Fruit fly (Drosophila melanogaster) whole organism, embryonic: Measurements from ENCODE around the gene CAH7.

ENCODE experiments used
- Ada2b ChIP-seq: fragments of 200-800 bp; sonication (Bioruptor generic); IDR thresholded peaks from 2 replicates; pipeline ENCODE4 v1.3.6; 2022; ENCODE audit warnings: missing biosample characterization, missing genetic modification characterization
- Bdp1 ChIP-seq: fragments of 200-800 bp; sonication (Bioruptor generic); optimal IDR thresholded peaks from 3 replicates; lab custom pipeline; 2016; ENCODE audit warnings: missing biosample characterization, missing genetic modification characterization
- Blimp-1 ChIP-seq: fragments of 200-800 bp; sonication (Bioruptor generic); optimal IDR thresholded peaks from 3 replicates; lab custom pipeline; 2018; ENCODE audit warnings: missing biosample characterization, missing genetic modification characterization, mild to moderate bottlenecking, moderate library complexity, missing genetic modification reagents
- CG1024 ChIP-seq: fragments of 200-800 bp; sonication (Bioruptor generic); IDR thresholded peaks from 2 replicates; pipeline ENCODE4 v1.3.6; 2022; ENCODE audit warnings: missing biosample characterization, missing genetic modification characterization
- CG10959 ChIP-seq: fragments of 200-800 bp; sonication (Bioruptor generic); IDR thresholded peaks from 2 replicates; pipeline ENCODE4 v1.3.6; 2022; ENCODE audit warnings: missing biosample characterization, missing genetic modification characterization
- CG13894 ChIP-seq: fragments of 200-800 bp; sonication (Bioruptor generic); optimal IDR thresholded peaks from 3 replicates; lab custom pipeline; 2018; ENCODE audit warnings: missing biosample characterization, mild to moderate bottlenecking, missing genetic modification characterization, moderate library complexity
- CG14860 ChIP-seq: fragments of 200-800 bp; sonication (Bioruptor generic); IDR thresholded peaks from 3 replicates; pipeline ENCODE4 v1.3.6; 2022; ENCODE audit warnings: missing biosample characterization, missing genetic modification characterization; ENCODE audit not compliant: partially characterized antibody
- CG17802 ChIP-seq: fragments of 200-800 bp; sonication (Bioruptor generic); optimal IDR thresholded peaks from 2 replicates; lab custom pipeline; 2018; ENCODE audit warnings: missing biosample characterization, mild to moderate bottlenecking, missing genetic modification characterization, moderate library complexity
- CG2678 ChIP-seq: fragments of 200-800 bp; sonication (Bioruptor generic); optimal IDR thresholded peaks from 3 replicates; lab custom pipeline; 2019; ENCODE audit warnings: missing biosample characterization, mild to moderate bottlenecking, missing genetic modification characterization, moderate library complexity
- CG2875 ChIP-seq: fragments of 200-800 bp; sonication (Bioruptor generic); optimal IDR thresholded peaks from 2 replicates; lab custom pipeline; 2017; ENCODE audit warnings: missing biosample characterization, mild to moderate bottlenecking, missing genetic modification characterization, missing genetic modification reagents
- CG3281 ChIP-seq: fragments of 200-800 bp; sonication (Bioruptor generic); optimal IDR thresholded peaks from 3 replicates; lab custom pipeline; 2017; ENCODE audit warnings: missing biosample characterization, mild to moderate bottlenecking, missing genetic modification characterization
- CG3407 ChIP-seq: fragments of 200-800 bp; sonication (Bioruptor generic); optimal IDR thresholded peaks from 2 replicates; lab custom pipeline; 2018; ENCODE audit warnings: missing biosample characterization, mild to moderate bottlenecking, missing genetic modification characterization
- CG42726 ChIP-seq: fragments of 200-800 bp; sonication (Bioruptor generic); IDR thresholded peaks from 2 replicates; pipeline ENCODE4 v1.3.6; 2022; ENCODE audit warnings: missing biosample characterization, missing genetic modification characterization; ENCODE audit not compliant: partially characterized antibody
- CG4707 ChIP-seq: fragments of 200-800 bp; sonication (Bioruptor generic); optimal IDR thresholded peaks from 2 replicates; lab custom pipeline; 2018; ENCODE audit warnings: missing biosample characterization, mild to moderate bottlenecking, missing genetic modification characterization, moderate library complexity
- CG4730 ChIP-seq: fragments of 200-800 bp; sonication (Bioruptor generic); IDR thresholded peaks from 2 replicates; pipeline ENCODE4 v1.3.6; 2022; ENCODE audit warnings: missing biosample characterization, missing genetic modification characterization
- CG5953 ChIP-seq: fragments of 200-800 bp; sonication (Bioruptor generic); IDR thresholded peaks from 2 replicates; pipeline ENCODE4 v1.3.6; 2022; ENCODE audit warnings: missing biosample characterization, missing genetic modification characterization
- CkIIα-i1 ChIP-seq: fragments of 200-800 bp; sonication (Bioruptor generic); IDR thresholded peaks from 2 replicates; pipeline ENCODE4 v1.3.6; 2022; ENCODE audit warnings: missing biosample characterization, missing genetic modification characterization
- Dek ChIP-seq: fragments of 200-800 bp; sonication (Bioruptor generic); optimal IDR thresholded peaks from 3 replicates; lab custom pipeline; 2019; ENCODE audit warnings: missing biosample characterization, mild to moderate bottlenecking, missing genetic modification characterization, moderate library complexity
- Dip3 ChIP-seq: fragments of 200-800 bp; sonication (Bioruptor generic); optimal IDR thresholded peaks from 3 replicates; lab custom pipeline; 2016; ENCODE audit warnings: missing biosample characterization, missing genetic modification characterization
- Dll ChIP-seq: fragments of 200-800 bp; sonication (Bioruptor generic); IDR thresholded peaks from 4 replicates; pipeline ENCODE4 v1.3.6; 2022; ENCODE audit warnings: missing biosample characterization, missing genetic modification characterization; ENCODE audit not compliant: partially characterized antibody
- Doc2 ChIP-seq: fragments of 200-800 bp; sonication (Bioruptor generic); IDR thresholded peaks from 2 replicates; pipeline ENCODE4 v1.3.6; 2022; ENCODE audit warnings: missing biosample characterization, missing genetic modification characterization
- ERR ChIP-seq: fragments of 200-800 bp; sonication (Bioruptor generic); optimal IDR thresholded peaks from 2 replicates; lab custom pipeline; 2016; ENCODE audit warnings: missing biosample characterization, missing genetic modification characterization
- Elba2 ChIP-seq: fragments of 200-800 bp; sonication (Bioruptor generic); optimal IDR thresholded peaks from 3 replicates; lab custom pipeline; 2016; ENCODE audit warnings: missing biosample characterization, missing genetic modification characterization
- Fer1 ChIP-seq: fragments of 200-800 bp; sonication (Bioruptor generic); optimal IDR thresholded peaks from 2 replicates; lab custom pipeline; 2017; ENCODE audit warnings: missing biosample characterization, mild to moderate bottlenecking, missing genetic modification characterization
- GATAe ChIP-seq: fragments of 200-800 bp; sonication (Bioruptor generic); conservative IDR thresholded peaks from 2 replicates; pipeline ENCODE4 v1.3.6; 2022; ENCODE audit warnings: missing biosample characterization, missing genetic modification characterization
- HmgD ChIP-seq: fragments of 200-800 bp; sonication (Bioruptor generic); optimal IDR thresholded peaks from 3 replicates; lab custom pipeline; 2016; ENCODE audit warnings: missing biosample characterization, missing genetic modification characterization
- Hr51 ChIP-seq, 2 experiments: fragments of 200-800 bp; sonication (Bioruptor generic); optimal IDR thresholded peaks; 2 replicates in 1 of 2; 3 replicates in 1 of 2; lab custom pipeline; 2016 to 2018; ENCODE audit warnings: missing biosample characterization in 2 of 2, missing genetic modification characterization in 2 of 2, mild to moderate bottlenecking in 1 of 2, moderate library complexity in 1 of 2
- Lim3 ChIP-seq: fragments of 200-800 bp; sonication (Bioruptor generic); IDR thresholded peaks from 2 replicates; pipeline ENCODE4 v1.3.6; 2022; ENCODE audit warnings: missing biosample characterization, missing genetic modification characterization
- Med ChIP-seq: fragments of 200-800 bp; sonication (Bioruptor generic); peaks from one replicate; lab custom pipeline; 2016; ENCODE audit warnings: missing biosample characterization, missing genetic modification characterization, mild to moderate bottlenecking, inconsistent platforms, moderate library complexity
- Poxn ChIP-seq: fragments of 200-800 bp; sonication (Bioruptor generic); IDR thresholded peaks from 2 replicates; pipeline ENCODE4 v1.3.6; 2022; ENCODE audit warnings: missing biosample characterization, missing genetic modification characterization
- Tbp ChIP-seq: fragments of >200 bp; optimal IDR thresholded peaks from 2 replicates; lab custom pipeline; 2018; ENCODE audit warnings: missing biosample characterization, missing genetic modification characterization
- Vsx1 ChIP-seq: fragments of 200-800 bp; sonication (Bioruptor generic); optimal IDR thresholded peaks from 2 replicates; lab custom pipeline; 2017; ENCODE audit warnings: missing biosample characterization, mild to moderate bottlenecking, missing genetic modification characterization, missing genetic modification reagents
- Xbp1 ChIP-seq: fragments of 200-800 bp; sonication (Bioruptor generic); optimal IDR thresholded peaks from 3 replicates; lab custom pipeline; 2016; ENCODE audit warnings: missing biosample characterization, mild to moderate bottlenecking, missing genetic modification characterization
- Xrp1 ChIP-seq: fragments of 200-800 bp; sonication (Bioruptor generic); IDR thresholded peaks from 2 replicates; pipeline ENCODE4 v1.3.6; 2022; ENCODE audit warnings: missing biosample characterization, missing genetic modification characterization
- bsh ChIP-seq, 2 experiments: fragments of 200-800 bp; sonication (Bioruptor generic); optimal IDR thresholded peaks; 2 replicates each; lab custom pipeline; 2017 to 2018; ENCODE audit warnings: mild to moderate bottlenecking in 2 of 2, missing biosample characterization in 2 of 2, missing genetic modification characterization in 2 of 2, moderate library complexity in 1 of 2
- ci ChIP-seq: fragments of 200-800 bp; sonication (Bioruptor generic); IDR thresholded peaks from 3 replicates; pipeline ENCODE4 v1.3.6; 2022; ENCODE audit warnings: missing biosample characterization, missing genetic modification characterization
- fd3F ChIP-seq: fragments of 200-800 bp; sonication (Bioruptor generic); optimal IDR thresholded peaks from 2 replicates; lab custom pipeline; 2018; ENCODE audit warnings: missing biosample characterization, mild to moderate bottlenecking, missing genetic modification characterization, moderate library complexity
- gfzf ChIP-seq: fragments of 200-800 bp; sonication (Bioruptor generic); optimal IDR thresholded peaks from 2 replicates; lab custom pipeline; 2016; ENCODE audit warnings: missing biosample characterization, mild to moderate bottlenecking, missing genetic modification characterization, moderate library complexity
- gsb ChIP-seq: fragments of 200-800 bp; sonication (Bioruptor generic); IDR thresholded peaks from 2 replicates; pipeline ENCODE4 v1.3.6; 2022; ENCODE audit warnings: missing biosample characterization, missing genetic modification characterization
- hbn ChIP-seq: fragments of 200-800 bp; sonication (Bioruptor generic); IDR thresholded peaks from 2 replicates; pipeline ENCODE4 v1.3.6; 2022; ENCODE audit warnings: missing biosample characterization, missing genetic modification characterization; ENCODE audit not compliant: partially characterized antibody
- hkb ChIP-seq, 2 experiments: fragments of 200-800 bp in 1 of 2; fragments of >200 bp in 1 of 2; sonication (Bioruptor generic) in 1 of 2; IDR thresholded peaks in 1 of 2; optimal IDR thresholded peaks in 1 of 2; 2 replicates each; pipeline versions ENCODE4 v1.3.6 to Lab custom; 2017 to 2022; ENCODE audit warnings: missing biosample characterization in 1 of 2, missing genetic modification characterization in 1 of 2
- ind ChIP-seq: fragments of 200-800 bp; sonication (Bioruptor generic); optimal IDR thresholded peaks from 3 replicates; lab custom pipeline; 2016; ENCODE audit warnings: missing biosample characterization, missing genetic modification characterization
- kah ChIP-seq: fragments of 200-800 bp; sonication (Bioruptor generic); optimal IDR thresholded peaks from 2 replicates; lab custom pipeline; 2018; ENCODE audit warnings: missing biosample characterization, mild to moderate bottlenecking, missing genetic modification characterization
- lab ChIP-seq: fragments of 200-800 bp; sonication (Bioruptor generic); optimal IDR thresholded peaks from 3 replicates; lab custom pipeline; 2017; ENCODE audit warnings: missing biosample characterization, missing genetic modification characterization, mild to moderate bottlenecking, moderate library complexity, missing genetic modification reagents
- maf-S ChIP-seq: fragments of 200-800 bp; sonication (Bioruptor generic); optimal IDR thresholded peaks from 2 replicates; lab custom pipeline; 2016; ENCODE audit warnings: missing biosample characterization, missing genetic modification characterization
- nerfin-2 ChIP-seq: fragments of 200-800 bp; sonication (Bioruptor generic); IDR thresholded peaks from 2 replicates; pipeline ENCODE4 v1.3.6; 2022; ENCODE audit warnings: missing biosample characterization, missing genetic modification characterization; ENCODE audit not compliant: partially characterized antibody
- schlank ChIP-seq: fragments of 200-800 bp; sonication (Bioruptor generic); optimal IDR thresholded peaks from 2 replicates; lab custom pipeline; 2018; ENCODE audit warnings: missing biosample characterization, mild to moderate bottlenecking, missing genetic modification characterization
- sug ChIP-seq: fragments of 200-800 bp; optimal IDR thresholded peaks from 2 replicates; lab custom pipeline; 2019; ENCODE audit warnings: missing biosample characterization, mild to moderate bottlenecking, missing genetic modification characterization, moderate library complexity
- toy ChIP-seq: fragments of 200-800 bp; sonication (Bioruptor generic); IDR thresholded peaks from 2 replicates; pipeline ENCODE4 v1.3.6; 2022; ENCODE audit warnings: missing biosample characterization, missing genetic modification characterization
- trh ChIP-seq: fragments of 200-800 bp; sonication (Bioruptor generic); optimal IDR thresholded peaks from 2 replicates; lab custom pipeline; 2016; ENCODE audit warnings: missing biosample characterization, missing genetic modification characterization

The CAH7 gene

dm6 chr3R:10132906-10133416 is 20.9 kb downstream of the CAH7 start (continued):
- TF ChIP-seq ind (GFP tag; lab: Kevin White, UChicago) = peak; percentile 10
- TF ChIP-seq CG5953 (GFP tag; lab: Robert Waterston, UW) = 0 out of 2 replicates have a peak, but pooled peaks have one; percentile 12
- no peak for TF ChIP-seq CG4707 (GFP tag; lab: Kevin White, UChicago)
- TF ChIP-seq kah (GFP tag; lab: Kevin White, UChicago) = no peak
- TF ChIP-seq CG2875 (GFP tag; lab: Kevin White, UChicago) = no peak
- TF ChIP-seq lab (GFP tag; lab: Kevin White, UChicago) = peak; percentile 53
- peak; percentile 52 for TF ChIP-seq Med (GFP tag; lab: Kevin White, UChicago)
- no peak for TF ChIP-seq CkIIα-i1 (GFP tag; lab: Robert Waterston, UW)
- no peak for TF ChIP-seq CG3407 (GFP tag; lab: Kevin White, UChicago)
- TF ChIP-seq Dll = no peak
- TF ChIP-seq Fer1 (GFP tag; lab: Kevin White, UChicago) = no peak
- TF ChIP-seq Poxn = no peak
- no peak for TF ChIP-seq nerfin-2
- no peak for TF ChIP-seq fd3F (GFP tag; lab: Kevin White, UChicago)
- no peak for TF ChIP-seq Ada2b (GFP tag; lab: Robert Waterston, UW)
- no peak for TF ChIP-seq Xbp1 (GFP tag; lab: Kevin White, UChicago)
- no peak for TF ChIP-seq Doc2 (GFP tag; lab: Robert Waterston, UW)
- no peak for TF ChIP-seq toy (GFP tag; lab: Robert Waterston, UW)
- no peak for TF ChIP-seq Lim3 (GFP tag; lab: Robert Waterston, UW)
- no peak for TF ChIP-seq Tbp
- no peak for TF ChIP-seq CG42726 (GFP tag; lab: Robert Waterston, UW)
- no peak for TF ChIP-seq CG13894
- TF ChIP-seq hkb (optimal IDR thresholded peaks at IDR 0.05; lab: Kevin White, UChicago) = no peak
- TF ChIP-seq hkb (GFP tag; IDR thresholded peaks at IDR 0.05; lab: Robert Waterston, UW) = no peak
- TF ChIP-seq CG3281 (GFP tag; lab: Kevin White, UChicago) = no peak
- no peak for TF ChIP-seq ERR (GFP tag; lab: Kevin White, UChicago)
- no peak for TF ChIP-seq sug
- TF ChIP-seq Elba2 (GFP tag; lab: Kevin White, UChicago) = no peak
- peak; percentile 37; the same call in 1 of the 3 replicates for TF ChIP-seq ci (GFP tag; lab: Robert Waterston, UW)
- TF ChIP-seq CG10959 (GFP tag; lab: Robert Waterston, UW) = no peak
- no peak for TF ChIP-seq gfzf (GFP tag; lab: Kevin White, UChicago)
- no peak for TF ChIP-seq gsb (GFP tag; lab: Robert Waterston, UW)
- no peak for TF ChIP-seq CG14860
- no peak for TF ChIP-seq CG17802 (tag; lab: Kevin White, UChicago)
- no peak for TF ChIP-seq maf-S (GFP tag; lab: Kevin White, UChicago)
- peak; percentile 36 for TF ChIP-seq CG2678 (tag; lab: Kevin White, UChicago)
- no peak for TF ChIP-seq Bdp1 (GFP tag; lab: Kevin White, UChicago)
- TF ChIP-seq Dip3 (GFP tag; lab: Kevin White, UChicago) = no peak
- TF ChIP-seq hbn = no peak
- TF ChIP-seq Xrp1 (GFP tag; lab: Robert Waterston, UW) = no peak
- no peak for TF ChIP-seq CG1024 (GFP tag; lab: Robert Waterston, UW)
- no peak for TF ChIP-seq Dek (tag; lab: Kevin White, UChicago)
- peak; percentile 31 for TF ChIP-seq Vsx1 (GFP tag; lab: Kevin White, UChicago)
- no peak for TF ChIP-seq GATAe (GFP tag; lab: Robert Waterston, UW)
- TF ChIP-seq trh (GFP tag; lab: Kevin White, UChicago) = no peak
- no peak for TF ChIP-seq Blimp-1 (GFP tag; lab: Kevin White, UChicago)
- TF ChIP-seq Hr51 (GFP tag; optimal IDR thresholded peaks at IDR 0.05; lab: Kevin White, UChicago) = peak in 1 of 2 experiments; percentile 29
- TF ChIP-seq HmgD (GFP tag; lab: Kevin White, UChicago) = no peak
- TF ChIP-seq bsh (GFP tag; optimal IDR thresholded peaks at IDR 0.05; lab: Kevin White, UChicago) = peak in 1 of 2 experiments; percentile 15
- no peak for TF ChIP-seq schlank (tag; lab: Kevin White, UChicago)
- no peak for TF ChIP-seq CG4730
